Worm (Caenorhabditis elegans) whole organism, L3 larva: ENCODE data around the gene F59A6.3.

ENCODE experiments used
- R02D3.7 ChIP-seq: fragments of 150-350 bp; optimal IDR thresholded peaks from 2 replicates; lab custom pipeline; 2014; ENCODE audit warnings: missing biosample characterization, missing genetic modification characterization
- ZK546.5 ChIP-seq: sonication (generic microtip); optimal IDR thresholded peaks from 2 replicates; lab custom pipeline; 2017; ENCODE audit warnings: missing biosample characterization, missing genetic modification characterization
- ama-1 ChIP-seq: fragments of 150-350 bp; optimal IDR thresholded peaks from 2 replicates; lab custom pipeline; 2018
- ceh-16 ChIP-seq: sonication (generic microtip); optimal IDR thresholded peaks from 2 replicates; lab custom pipeline; 2017; ENCODE audit warnings: missing biosample characterization, missing genetic modification characterization
- ceh-28 ChIP-seq: fragments of 150-350 bp; optimal IDR thresholded peaks from 2 replicates; lab custom pipeline; 2014; ENCODE audit warnings: missing biosample characterization, missing genetic modification reagents, missing genetic modification characterization
- ceh-82 ChIP-seq: fragments of 150-350 bp; optimal IDR thresholded peaks from 2 replicates; lab custom pipeline; 2014; ENCODE audit warnings: missing biosample characterization, missing genetic modification characterization
- ceh-9 ChIP-seq: sonication (generic microtip); optimal IDR thresholded peaks from 2 replicates; lab custom pipeline; 2018; ENCODE audit warnings: missing biosample characterization, missing genetic modification characterization
- daf-12 ChIP-seq: fragments of 150-350 bp; optimal IDR thresholded peaks from 2 replicates; lab custom pipeline; 2014; ENCODE audit warnings: missing biosample characterization, missing genetic modification reagents, missing genetic modification characterization
- egl-27 ChIP-seq: sonication (generic microtip); optimal IDR thresholded peaks from 4 replicates; lab custom pipeline; 2017; ENCODE audit warnings: missing biosample characterization, missing genetic modification reagents, missing genetic modification characterization
- egl-5 ChIP-seq: fragments of 150-350 bp; optimal IDR thresholded peaks from 2 replicates; lab custom pipeline; 2017; ENCODE audit warnings: missing biosample characterization, missing genetic modification reagents, missing genetic modification characterization, inconsistent platforms
- elt-1 ChIP-seq: fragments of 150-350 bp; optimal IDR thresholded peaks from 2 replicates; lab custom pipeline; 2014; ENCODE audit warnings: missing biosample characterization, missing genetic modification characterization
- elt-2 ChIP-seq: sonication (generic microtip); optimal IDR thresholded peaks from 2 replicates; lab custom pipeline; 2016; ENCODE audit warnings: missing genetic modification reagents, mild to moderate bottlenecking, missing genetic modification characterization, missing compliant biosample characterization
- elt-3 ChIP-seq, 3 experiments: fragments of 150-350 bp in 1 of 3; sonication (generic microtip) in 2 of 3; optimal IDR thresholded peaks; 2 replicates in 2 of 3; 4 replicates in 1 of 3; lab custom pipeline; 2014 to 2017; ENCODE audit warnings: missing biosample characterization in 3 of 3, missing genetic modification characterization in 3 of 3
- eor-1 ChIP-seq, 2 experiments: fragments of 150-350 bp; optimal IDR thresholded peaks; 2 replicates each; lab custom pipeline; 2014 to 2018; ENCODE audit warnings: missing biosample characterization in 2 of 2, missing genetic modification characterization in 2 of 2
- fkh-10 ChIP-seq: sonication (generic microtip); optimal IDR thresholded peaks from 2 replicates; lab custom pipeline; 2017; ENCODE audit warnings: missing biosample characterization, missing genetic modification reagents, missing genetic modification characterization
- fos-1 ChIP-seq: fragments of 150-350 bp; optimal IDR thresholded peaks from 2 replicates; lab custom pipeline; 2014; ENCODE audit warnings: missing biosample characterization, missing genetic modification characterization
- hmg-11 ChIP-seq: sonication (generic microtip); optimal IDR thresholded peaks from 2 replicates; lab custom pipeline; 2016; ENCODE audit warnings: missing genetic modification characterization, missing compliant biosample characterization
- jun-1 ChIP-seq: fragments of 150-350 bp; optimal IDR thresholded peaks from 2 replicates; lab custom pipeline; 2014; ENCODE audit warnings: missing biosample characterization, missing genetic modification reagents, missing genetic modification characterization
- lin-15B ChIP-seq: fragments of 150-350 bp; optimal IDR thresholded peaks from 2 replicates; lab custom pipeline; 2014; ENCODE audit warnings: missing biosample characterization, missing genetic modification characterization
- lin-39 ChIP-seq: fragments of 150-350 bp; optimal IDR thresholded peaks from 2 replicates; lab custom pipeline; 2018; ENCODE audit warnings: missing biosample characterization, missing genetic modification reagents, missing genetic modification characterization
- lsy-12 ChIP-seq: sonication (generic microtip); optimal IDR thresholded peaks from 2 replicates; lab custom pipeline; 2016; ENCODE audit warnings: mild to moderate bottlenecking, missing genetic modification characterization, missing compliant biosample characterization
- mdl-1 ChIP-seq: fragments of 150-350 bp; optimal IDR thresholded peaks from 2 replicates; lab custom pipeline; 2014; ENCODE audit warnings: missing biosample characterization, missing genetic modification characterization
- mml-1 ChIP-seq: fragments of 150-350 bp; sonication (generic microtip); optimal IDR thresholded peaks from 3 replicates; lab custom pipeline; 2014; ENCODE audit warnings: missing biosample characterization, missing genetic modification characterization
- nfya-1 ChIP-seq: sonication (generic microtip); optimal IDR thresholded peaks from 2 replicates; lab custom pipeline; 2017; ENCODE audit warnings: missing genetic modification characterization, mild to moderate bottlenecking, missing compliant biosample characterization, antibody characterized with exemption, moderate library complexity; ENCODE audit not compliant: insufficient read depth
- nhr-11 ChIP-seq: fragments of 150-350 bp; optimal IDR thresholded peaks from 2 replicates; lab custom pipeline; 2014; ENCODE audit warnings: missing biosample characterization, missing genetic modification characterization
- nhr-12 ChIP-seq: fragments of 150-350 bp; optimal IDR thresholded peaks from 2 replicates; lab custom pipeline; 2014; ENCODE audit warnings: missing biosample characterization, missing genetic modification characterization
- nhr-23 ChIP-seq: fragments of 150-350 bp; optimal IDR thresholded peaks from 2 replicates; lab custom pipeline; 2014; ENCODE audit warnings: missing biosample characterization, missing genetic modification reagents, missing genetic modification characterization
- nhr-237 ChIP-seq: fragments of 150-350 bp; optimal IDR thresholded peaks from 2 replicates; lab custom pipeline; 2014; ENCODE audit warnings: missing biosample characterization, missing genetic modification characterization
- nhr-25 ChIP-seq: sonication (generic microtip); optimal IDR thresholded peaks from 2 replicates; lab custom pipeline; 2017; ENCODE audit warnings: missing biosample characterization, missing genetic modification characterization
- nhr-28 ChIP-seq: fragments of 150-350 bp; optimal IDR thresholded peaks from 2 replicates; lab custom pipeline; 2014; ENCODE audit warnings: missing biosample characterization, missing genetic modification characterization
- nhr-43 ChIP-seq: sonication (generic microtip); optimal IDR thresholded peaks from 2 replicates; lab custom pipeline; 2016; ENCODE audit warnings: mild to moderate bottlenecking, missing genetic modification characterization, missing compliant biosample characterization; ENCODE audit not compliant: poor library complexity, severe bottlenecking
- nhr-67 ChIP-seq: fragments of 150-350 bp; optimal IDR thresholded peaks from 2 replicates; lab custom pipeline; 2014; ENCODE audit warnings: missing biosample characterization, missing genetic modification characterization
- nhr-76 ChIP-seq: fragments of 150-350 bp; sonication (generic microtip); optimal IDR thresholded peaks from 5 replicates; lab custom pipeline; 2014; ENCODE audit warnings: missing biosample characterization, missing genetic modification characterization
- nhr-77 ChIP-seq: fragments of 150-350 bp; optimal IDR thresholded peaks from 2 replicates; lab custom pipeline; 2014; ENCODE audit warnings: missing biosample characterization, missing genetic modification characterization
- pha-4 ChIP-seq: fragments of 150-350 bp; optimal IDR thresholded peaks from 2 replicates; lab custom pipeline; 2014; ENCODE audit warnings: missing biosample characterization, missing genetic modification reagents, missing genetic modification characterization
- pqm-1 ChIP-seq: fragments of 150-350 bp; optimal IDR thresholded peaks from 2 replicates; lab custom pipeline; 2017; ENCODE audit warnings: missing biosample characterization, missing genetic modification characterization, inconsistent platforms
- sea-2 ChIP-seq: fragments of 150-350 bp; sonication (generic microtip); optimal IDR thresholded peaks from 4 replicates; lab custom pipeline; 2014; ENCODE audit warnings: missing biosample characterization, missing genetic modification reagents, missing genetic modification characterization
- skn-1 ChIP-seq: fragments of 150-350 bp; optimal IDR thresholded peaks from 2 replicates; lab custom pipeline; 2014; ENCODE audit warnings: missing biosample characterization, missing genetic modification characterization
- tbx-2 ChIP-seq: sonication (generic microtip); optimal IDR thresholded peaks from 2 replicates; lab custom pipeline; 2016; ENCODE audit warnings: mild to moderate bottlenecking, missing genetic modification characterization, missing compliant biosample characterization
- unc-39 ChIP-seq: sonication (generic microtip); optimal IDR thresholded peaks from 4 replicates; lab custom pipeline; 2017; ENCODE audit warnings: missing biosample characterization, missing genetic modification characterization
- unc-62 ChIP-seq: fragments of 150-350 bp; sonication (generic microtip); optimal IDR thresholded peaks from 4 replicates; lab custom pipeline; 2014; ENCODE audit warnings: missing biosample characterization, missing genetic modification reagents, missing genetic modification characterization
- zag-1 ChIP-seq: fragments of 150-350 bp; optimal IDR thresholded peaks from 2 replicates; lab custom pipeline; 2014; ENCODE audit warnings: missing biosample characterization, missing genetic modification characterization
- ztf-11 ChIP-seq: fragments of 150-350 bp; optimal IDR thresholded peaks from 2 replicates; lab custom pipeline; 2014; ENCODE audit warnings: missing biosample characterization, missing genetic modification characterization
- ztf-4 ChIP-seq: fragments of 150-350 bp; optimal IDR thresholded peaks from 2 replicates; lab custom pipeline; 2014; ENCODE audit warnings: missing biosample characterization, missing genetic modification characterization

The F59A6.3 gene

DNA sequence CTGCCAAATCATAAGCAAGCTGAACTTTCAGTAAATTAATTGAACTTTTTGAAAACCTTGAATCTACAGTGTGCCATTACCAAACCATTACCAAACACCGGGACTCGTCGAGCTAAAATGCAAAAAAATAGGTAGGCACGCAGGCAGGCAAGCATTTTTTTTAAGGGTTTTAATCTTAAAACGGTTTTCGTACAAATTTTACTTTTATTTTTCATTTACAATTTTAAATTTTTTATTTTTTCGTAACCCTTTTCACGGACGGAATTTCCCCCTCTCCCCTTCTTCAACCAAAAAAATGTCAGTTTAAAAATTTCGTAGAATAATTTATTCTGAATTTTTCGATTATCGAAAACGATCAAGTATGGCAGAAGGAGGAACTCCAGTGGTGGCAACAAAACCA, 6.3 kb downstream of the F59A6.3 start, which contains the start of gene F59A6.2:
Gene F59A6.2 (plus strand): TSS at position 301 of the 400 bp plus-strand sequence.
- TF ChIP-seq pqm-1 (tag; lab: Kevin White, UChicago) (no peak), elt-2 (tag; lab: Kevin White, UChicago) (no peak), egl-5 (tag; lab: Kevin White, UChicago) (no peak), mdl-1 (no peak), jun-1 (no peak), elt-1 (tag; lab: Kevin White, UChicago) (no peak), lsy-12 (tag; lab: Kevin White, UChicago) (no peak), fkh-10 (no peak), egl-27 (tag; lab: Kevin White, UChicago) (no peak), nhr-67 (tag; lab: Kevin White, UChicago) (no peak), ceh-28 (tag; lab: Kevin White, UChicago) (no peak), nhr-43 (tag; lab: Kevin White, UChicago) (no peak), pha-4 (tag; lab: Kevin White, UChicago) (no peak), nhr-77 (tag; lab: Kevin White, UChicago) (no peak)

DNA sequence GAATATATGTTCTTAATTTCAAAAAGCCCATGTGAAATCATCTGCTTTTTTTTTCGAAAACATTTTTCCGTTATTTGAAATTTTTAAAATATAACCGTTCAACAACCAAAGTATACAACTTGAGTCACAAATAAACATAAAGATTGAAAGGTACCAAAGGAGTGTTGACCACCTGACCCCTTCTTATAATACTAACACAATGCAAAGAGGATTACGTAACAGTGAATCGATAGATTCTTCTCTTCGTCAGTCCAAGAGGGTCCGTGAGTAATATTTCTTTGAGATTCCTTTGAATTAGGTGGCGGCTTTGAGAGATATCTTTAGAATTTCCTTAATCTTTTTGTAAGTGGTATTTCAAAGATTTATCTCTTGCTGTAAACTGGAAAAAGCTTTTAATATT, 8.0 kb downstream of the F59A6.3 start:
- TF ChIP-seq nhr-28 (tag; lab: Kevin White, UChicago) (no peak), hmg-11 (no peak), nhr-23 (tag; lab: Kevin White, UChicago) (no peak), jun-1 (no peak), ama-1 (lab: Kevin White, UChicago) (no peak), nfya-1 (no peak), fos-1 (no peak), nhr-67 (tag; lab: Kevin White, UChicago) (no peak), nhr-43 (tag; lab: Kevin White, UChicago) (no peak), ceh-82 (tag; lab: Kevin White, UChicago) (no peak), R02D3.7 (tag; lab: Kevin White, UChicago) (no peak), pqm-1 (tag; lab: Kevin White, UChicago) (no peak), eor-1 (tag; optimal IDR thresholded peaks at IDR 0.05; lab: Kevin White, UChicago) (no peak), tbx-2 (tag; lab: Kevin White, UChicago) (no peak), unc-62 (GFP tag; lab: Kevin White, UChicago) (no peak), mdl-1 (no peak)

DNA sequence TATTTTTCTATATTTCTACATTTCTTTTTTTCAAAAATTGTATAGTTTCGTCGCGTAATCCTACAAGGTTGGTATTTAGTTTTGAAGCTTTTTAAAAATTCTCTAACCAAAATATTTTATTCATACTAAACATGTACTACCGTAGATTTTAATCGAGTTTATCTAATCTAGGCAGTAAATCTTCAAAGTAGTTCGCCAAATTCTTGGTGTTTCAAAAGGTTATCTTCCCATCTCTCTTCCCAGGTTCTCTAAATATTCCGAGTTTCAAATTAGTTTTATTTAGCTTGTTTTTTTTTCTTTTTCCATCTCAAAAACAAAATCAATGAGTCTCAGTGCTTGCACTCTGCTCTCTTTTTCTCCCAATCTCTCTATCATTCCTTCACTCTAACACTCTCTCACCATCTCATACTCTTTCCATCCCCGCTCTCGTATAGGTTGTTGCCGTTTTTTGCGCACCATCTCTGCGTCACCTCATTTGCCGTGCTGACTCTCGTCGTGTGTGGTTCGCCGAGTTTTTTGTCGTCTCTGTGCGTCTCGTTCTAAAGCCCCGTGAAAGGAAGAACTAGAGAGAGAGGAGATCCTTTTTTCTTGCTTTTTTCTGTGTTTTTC, 8.9 kb downstream of the F59A6.3 start:
- TF ChIP-seq mdl-1: no peak
- TF ChIP-seq ztf-4: peak; percentile 57
- no peak for TF ChIP-seq ama-1 (lab: Kevin White, UChicago)
- TF ChIP-seq skn-1: peak; percentile 38
- TF ChIP-seq mml-1: no peak
- TF ChIP-seq tbx-2 (tag; lab: Kevin White, UChicago): no peak
- no peak for TF ChIP-seq ztf-11
- TF ChIP-seq elt-1 (tag; lab: Kevin White, UChicago): peak; percentile 90
- TF ChIP-seq nhr-237 (tag; lab: Kevin White, UChicago): no peak
- TF ChIP-seq egl-5 (tag; lab: Kevin White, UChicago): peak; percentile 42
- no peak for TF ChIP-seq lsy-12 (tag; lab: Kevin White, UChicago)
- TF ChIP-seq egl-27 (tag; lab: Kevin White, UChicago): no peak
- TF ChIP-seq elt-3 (tag; optimal IDR thresholded peaks at IDR 0.05; lab: Kevin White, UChicago): no peak
- TF ChIP-seq nhr-12 (tag; lab: Kevin White, UChicago): no peak
- TF ChIP-seq ceh-82 (tag; lab: Kevin White, UChicago): no peak
- no peak for TF ChIP-seq nhr-67 (tag; lab: Kevin White, UChicago)
- peak; percentile 15 for TF ChIP-seq nhr-25 (tag; lab: Kevin White, UChicago)
- TF ChIP-seq nhr-76 (tag; lab: Kevin White, UChicago): no peak
- peak; percentile 46 for TF ChIP-seq unc-62 (GFP tag; lab: Kevin White, UChicago)
- TF ChIP-seq nhr-11 (tag; lab: Kevin White, UChicago): no peak
- peak; percentile 22 for TF ChIP-seq sea-2 (GFP tag; lab: Kevin White, UChicago)
- peak; percentile 22 for TF ChIP-seq R02D3.7 (tag; lab: Kevin White, UChicago)
- TF ChIP-seq nhr-23 (tag; lab: Kevin White, UChicago): peak; percentile 60
- peak; percentile 93 for TF ChIP-seq elt-2 (tag; lab: Kevin White, UChicago)
- peak; percentile 43 for TF ChIP-seq pha-4 (tag; lab: Kevin White, UChicago)
- TF ChIP-seq lin-15B: peak; percentile 56
- TF ChIP-seq unc-39 (tag; lab: Kevin White, UChicago): no peak
- no peak for TF ChIP-seq fkh-10
- no peak for TF ChIP-seq eor-1 (tag; optimal IDR thresholded peaks at IDR 0.05; lab: Kevin White, UChicago)
- no peak for TF ChIP-seq ceh-16 (tag; lab: Kevin White, UChicago)
- peak; percentile 43 for TF ChIP-seq lin-39
- no peak for TF ChIP-seq nhr-28 (tag; lab: Kevin White, UChicago)
- no peak for TF ChIP-seq daf-12 (tag; lab: Kevin White, UChicago)
- peak; percentile 15 for TF ChIP-seq nhr-43 (tag; lab: Kevin White, UChicago)
- no peak for TF ChIP-seq ZK546.5 (tag; lab: Kevin White, UChicago)
- TF ChIP-seq nhr-77 (tag; lab: Kevin White, UChicago): no peak
- peak; percentile 36 for TF ChIP-seq jun-1
- TF ChIP-seq nfya-1: peak; percentile 89
- TF ChIP-seq pqm-1 (tag; lab: Kevin White, UChicago): no peak
- TF ChIP-seq ceh-9 (tag; lab: Kevin White, UChicago): no peak
- TF ChIP-seq hmg-11: peak; percentile 94
- TF ChIP-seq fos-1: no peak
- TF ChIP-seq ceh-28 (tag; lab: Kevin White, UChicago): peak; percentile 58
- no peak for TF ChIP-seq zag-1
